Fruit fly (Drosophila melanogaster) whole organism: ENCODE data around the gene smash.

ENCODE experiments used
- CG8478 ChIP-seq: fragments of >200 bp; optimal IDR thresholded peaks from 2 replicates; lab custom pipeline; 2018; ENCODE audit warnings: inconsistent platforms
- Dll ChIP-seq: fragments of >200 bp; optimal IDR thresholded peaks from 2 replicates; lab custom pipeline; 2017
- EcR ChIP-seq, 2 experiments: fragments of >200 bp; optimal IDR thresholded peaks; 2 replicates each; lab custom pipeline; 2017; ENCODE audit warnings: missing biosample characterization in 2 of 2, missing genetic modification characterization in 2 of 2, missing genetic modification reagents in 2 of 2
- pan ChIP-seq: fragments of >200 bp; optimal IDR thresholded peaks from 2 replicates; lab custom pipeline; 2017
- psq ChIP-seq: fragments of >200 bp; optimal IDR thresholded peaks from 2 replicates; lab custom pipeline; 2017
- usp ChIP-seq: fragments of >200 bp; optimal IDR thresholded peaks from 2 replicates; lab custom pipeline; 2017; ENCODE audit warnings: missing biosample characterization, missing genetic modification characterization, mixed read lengths

The smash gene

dm6 chr3R:4761372-4761771, 102.0 kb downstream of the smash start:
- no peak for TF ChIP-seq usp (GFP tag; lab: Kevin White, UChicago)
- no peak for TF ChIP-seq CG8478 (lab: Kevin White, UChicago)
- no peak for TF ChIP-seq psq (lab: Kevin White, UChicago)
- TF ChIP-seq pan (lab: Kevin White, UChicago), result no peak
- no peak for TF ChIP-seq Dll (lab: Kevin White, UChicago)
- no peak for TF ChIP-seq EcR (GFP tag; optimal IDR thresholded peaks at IDR 0.05; lab: Kevin White, UChicago)
